Fruit fly (Drosophila melanogaster) S2 (cell line): Measurements from ENCODE around the gene t.

ENCODE experiments used
- CG8478 ChIP-seq: fragments of >200 bp; optimal IDR thresholded peaks from 2 replicates; lab custom pipeline; 2018
- CTCF ChIP-seq, 2 experiments: fragments of >200 bp; optimal IDR thresholded peaks; 2 replicates each; lab custom pipeline; 2018

dm6 chrX:9214576-9214975, 8.5 kb downstream of the t start, which contains the start of gene Obp8a:
- no peak for TF ChIP-seq CTCF (optimal IDR thresholded peaks at IDR 0.05; lab: Kevin White, UChicago)
- no peak for TF ChIP-seq CG8478 (lab: Kevin White, UChicago)
